Fruit fly (Drosophila melanogaster) whole organism, embryonic: ENCODE measurements around the gene CG6006.

Source experiments
- Abd-B ChIP-seq: fragments of 200-800 bp; sonication (Bioruptor generic); optimal IDR thresholded peaks from 2 replicates; lab custom pipeline; 2018; ENCODE audit warnings: missing biosample characterization, mild to moderate bottlenecking, missing genetic modification characterization, moderate library complexity
- Atf-2 ChIP-seq: fragments of 200-800 bp; sonication (Bioruptor generic); optimal IDR thresholded peaks from 2 replicates; lab custom pipeline; 2016; ENCODE audit warnings: missing biosample characterization, missing genetic modification characterization
- B-H1 ChIP-seq: fragments of 200-800 bp; sonication (Bioruptor generic); IDR thresholded peaks from 3 replicates; pipeline ENCODE4 v1.3.6; 2022; ENCODE audit warnings: missing biosample characterization, missing genetic modification characterization
- Bteb2 ChIP-seq: fragments of 200-800 bp; sonication (Bioruptor generic); optimal IDR thresholded peaks from 2 replicates; lab custom pipeline; 2016; ENCODE audit warnings: missing biosample characterization, missing genetic modification characterization
- CG10274 ChIP-seq: fragments of 200-800 bp; sonication (Bioruptor generic); optimal IDR thresholded peaks from 3 replicates; lab custom pipeline; 2017; ENCODE audit warnings: missing biosample characterization, mild to moderate bottlenecking, missing genetic modification characterization
- CG10366 ChIP-seq: fragments of 200-800 bp; sonication (Bioruptor generic); IDR thresholded peaks from 2 replicates; pipeline ENCODE4 v1.3.6; 2022; ENCODE audit warnings: missing biosample characterization, missing genetic modification characterization
- CG11696 ChIP-seq: fragments of 200-800 bp; sonication (Bioruptor generic); IDR thresholded peaks from 2 replicates; pipeline ENCODE4 v1.3.6; 2022; ENCODE audit warnings: missing biosample characterization, missing genetic modification characterization
- CG1603 ChIP-seq: fragments of 200-800 bp; sonication (Bioruptor generic); optimal IDR thresholded peaks from 2 replicates; lab custom pipeline; 2019; ENCODE audit warnings: missing biosample characterization, mild to moderate bottlenecking, missing genetic modification characterization, moderate library complexity
- CG17359 ChIP-seq: fragments of 200-800 bp; sonication (Bioruptor generic); optimal IDR thresholded peaks from 3 replicates; lab custom pipeline; 2018; ENCODE audit warnings: missing biosample characterization, mild to moderate bottlenecking, missing genetic modification characterization, moderate library complexity
- CG2120 ChIP-seq: fragments of 200-800 bp; sonication (Bioruptor generic); optimal IDR thresholded peaks from 3 replicates; lab custom pipeline; 2016; ENCODE audit warnings: missing biosample characterization, missing genetic modification characterization
- CG32772 ChIP-seq: fragments of 200-800 bp; sonication (Bioruptor generic); IDR thresholded peaks from 2 replicates; pipeline ENCODE4 v1.3.6; 2022; ENCODE audit warnings: missing biosample characterization, missing genetic modification characterization
- CG34376 ChIP-seq: fragments of 200-800 bp; sonication (Bioruptor generic); optimal IDR thresholded peaks from 2 replicates; lab custom pipeline; 2018; ENCODE audit warnings: missing biosample characterization, mild to moderate bottlenecking, missing genetic modification characterization
- CG3995 ChIP-seq: fragments of 200-800 bp; sonication (Bioruptor generic); optimal IDR thresholded peaks from 3 replicates; lab custom pipeline; 2016; ENCODE audit warnings: missing biosample characterization, missing genetic modification characterization
- CG4854 ChIP-seq: fragments of 200-800 bp; sonication (Bioruptor generic); optimal IDR thresholded peaks from 2 replicates; lab custom pipeline; 2016; ENCODE audit warnings: missing biosample characterization, missing genetic modification characterization, inconsistent platforms
- CG5245 ChIP-seq: fragments of 200-800 bp; sonication (Bioruptor generic); optimal IDR thresholded peaks from 3 replicates; lab custom pipeline; 2016; ENCODE audit warnings: missing biosample characterization, missing genetic modification characterization
- CG7745 ChIP-seq: fragments of 200-800 bp; sonication (Bioruptor generic); optimal IDR thresholded peaks from 2 replicates; lab custom pipeline; 2018; ENCODE audit warnings: missing biosample characterization, mild to moderate bottlenecking, missing genetic modification characterization, moderate library complexity
- CG7839 ChIP-seq: fragments of 200-800 bp; sonication (Bioruptor generic); optimal IDR thresholded peaks from 3 replicates; lab custom pipeline; 2018; ENCODE audit warnings: missing biosample characterization, mild to moderate bottlenecking, missing genetic modification characterization, moderate library complexity
- CG7963 ChIP-seq: fragments of 200-800 bp; sonication (Bioruptor generic); IDR thresholded peaks from 3 replicates; pipeline ENCODE4 v1.3.6; 2022; ENCODE audit warnings: missing biosample characterization, missing genetic modification characterization; ENCODE audit not compliant: partially characterized antibody
- Dip2 ChIP-seq: fragments of 200-800 bp; sonication (Bioruptor generic); IDR thresholded peaks from 2 replicates; pipeline ENCODE4 v1.3.6; 2022; ENCODE audit warnings: missing biosample characterization, missing genetic modification characterization
- Elba2 ChIP-seq: fragments of 200-800 bp; sonication (Bioruptor generic); optimal IDR thresholded peaks from 3 replicates; lab custom pipeline; 2016; ENCODE audit warnings: missing biosample characterization, missing genetic modification characterization
- Gug ChIP-seq: fragments of 200-800 bp; sonication (Bioruptor generic); IDR thresholded peaks from 4 replicates; pipeline ENCODE4 v1.3.6; 2022; ENCODE audit warnings: missing biosample characterization, missing genetic modification characterization
- HmgD ChIP-seq: fragments of 200-800 bp; sonication (Bioruptor generic); optimal IDR thresholded peaks from 3 replicates; lab custom pipeline; 2016; ENCODE audit warnings: missing biosample characterization, missing genetic modification characterization
- MTF-1 ChIP-seq: fragments of 200-800 bp; sonication (Bioruptor generic); optimal IDR thresholded peaks from 2 replicates; lab custom pipeline; 2018; ENCODE audit warnings: missing biosample characterization, mild to moderate bottlenecking, missing genetic modification characterization, borderline replicate concordance
- Optix ChIP-seq: fragments of 200-800 bp; sonication (Bioruptor generic); IDR thresholded peaks from 3 replicates; pipeline ENCODE4 v1.3.6; 2022; ENCODE audit warnings: missing biosample characterization, missing genetic modification characterization
- Ssrp ChIP-seq: fragments of 200-800 bp; sonication (Bioruptor generic); optimal IDR thresholded peaks from 2 replicates; lab custom pipeline; 2018; ENCODE audit warnings: missing biosample characterization, mild to moderate bottlenecking, missing genetic modification characterization, moderate library complexity
- ac ChIP-seq: fragments of 200-800 bp; sonication (Bioruptor generic); optimal IDR thresholded peaks from 3 replicates; lab custom pipeline; 2017; ENCODE audit warnings: missing biosample characterization, mild to moderate bottlenecking, missing genetic modification characterization
- amos ChIP-seq: fragments of 200-800 bp; sonication (Bioruptor generic); IDR thresholded peaks from 2 replicates; pipeline ENCODE4 v1.3.6; 2022; ENCODE audit warnings: missing biosample characterization, missing genetic modification characterization; ENCODE audit not compliant: partially characterized antibody
- cg ChIP-seq: fragments of 200-800 bp; sonication (Bioruptor generic); optimal IDR thresholded peaks from 3 replicates; lab custom pipeline; 2019; ENCODE audit warnings: missing biosample characterization, mild to moderate bottlenecking, missing genetic modification characterization, moderate library complexity
- chif ChIP-seq, 2 experiments: fragments of 200-800 bp; sonication (Bioruptor generic); optimal IDR thresholded peaks; 3 replicates each; lab custom pipeline; 2016; ENCODE audit warnings: missing biosample characterization in 2 of 2, missing genetic modification characterization in 2 of 2
- chn ChIP-seq: fragments of 200-800 bp; sonication (Bioruptor generic); optimal IDR thresholded peaks from 2 replicates; lab custom pipeline; 2016; ENCODE audit warnings: missing biosample characterization, missing genetic modification characterization
- corto ChIP-seq: fragments of 200-800 bp; sonication (Bioruptor generic); optimal IDR thresholded peaks from 2 replicates; lab custom pipeline; 2016; ENCODE audit warnings: missing biosample characterization, mild to moderate bottlenecking, missing genetic modification characterization, moderate library complexity
- da ChIP-seq: fragments of 200-800 bp; sonication (Bioruptor generic); optimal IDR thresholded peaks from 2 replicates; lab custom pipeline; 2016; ENCODE audit warnings: missing biosample characterization, missing genetic modification characterization
- dimm ChIP-seq: fragments of 200-800 bp; sonication (Bioruptor generic); IDR thresholded peaks from 2 replicates; pipeline ENCODE4 v1.3.6; 2022; ENCODE audit warnings: missing biosample characterization, missing genetic modification characterization
- disco-r ChIP-seq: fragments of 200-800 bp; sonication (Bioruptor generic); optimal IDR thresholded peaks from 2 replicates; lab custom pipeline; 2016; ENCODE audit warnings: missing biosample characterization, missing genetic modification characterization
- dpn ChIP-seq, 2 experiments: fragments of 200-800 bp; sonication (Bioruptor generic); optimal IDR thresholded peaks; 3 replicates each; lab custom pipeline; 2016; ENCODE audit warnings: missing biosample characterization in 2 of 2, missing genetic modification characterization in 2 of 2
- fru ChIP-seq: fragments of >200 bp; optimal IDR thresholded peaks from 2 replicates; lab custom pipeline; 2017
- ftz-f1 ChIP-seq: fragments of 200-800 bp; sonication (Bioruptor generic); optimal IDR thresholded peaks from 2 replicates; lab custom pipeline; 2016; ENCODE audit warnings: missing biosample characterization, missing genetic modification characterization
- gcm ChIP-seq: fragments of 200-800 bp; sonication (Bioruptor generic); optimal IDR thresholded peaks from 2 replicates; lab custom pipeline; 2019; ENCODE audit warnings: missing biosample characterization, mild to moderate bottlenecking, missing genetic modification characterization, moderate library complexity
- grau ChIP-seq: fragments of 200-800 bp; optimal IDR thresholded peaks from 3 replicates; lab custom pipeline; 2019; ENCODE audit warnings: missing biosample characterization, mild to moderate bottlenecking, missing genetic modification characterization, moderate library complexity
- her ChIP-seq: fragments of 200-800 bp; sonication (Bioruptor generic); optimal IDR thresholded peaks from 2 replicates; lab custom pipeline; 2016; ENCODE audit warnings: missing biosample characterization, missing genetic modification characterization
- inv ChIP-seq: fragments of 200-800 bp; sonication (Bioruptor generic); IDR thresholded peaks from 2 replicates; pipeline ENCODE4 v1.3.6; 2022; ENCODE audit warnings: missing biosample characterization, missing genetic modification characterization; ENCODE audit not compliant: partially characterized antibody
- jing ChIP-seq: fragments of 200-800 bp; sonication (Bioruptor generic); optimal IDR thresholded peaks from 2 replicates; lab custom pipeline; 2018; ENCODE audit warnings: missing biosample characterization, mild to moderate bottlenecking, missing genetic modification characterization
- ken ChIP-seq: fragments of 200-800 bp; sonication (Bioruptor generic); IDR thresholded peaks from 3 replicates; pipeline ENCODE4 v1.3.6; 2022; ENCODE audit warnings: missing biosample characterization, missing genetic modification characterization
- klu ChIP-seq: fragments of 200-800 bp; sonication (Bioruptor generic); IDR thresholded peaks from 2 replicates; pipeline ENCODE4 v1.3.6; 2022; ENCODE audit warnings: missing biosample characterization, missing genetic modification characterization
- luna ChIP-seq: fragments of 200-800 bp; sonication (Bioruptor generic); optimal IDR thresholded peaks from 2 replicates; lab custom pipeline; 2016; ENCODE audit warnings: missing biosample characterization, missing genetic modification characterization
- nom ChIP-seq: fragments of 200-800 bp; sonication (Bioruptor generic); optimal IDR thresholded peaks from 2 replicates; lab custom pipeline; 2017; ENCODE audit warnings: missing biosample characterization, missing genetic modification characterization, mild to moderate bottlenecking, moderate library complexity, missing genetic modification reagents
- odd ChIP-seq: fragments of 200-800 bp; sonication (Bioruptor generic); optimal IDR thresholded peaks from 2 replicates; lab custom pipeline; 2017; ENCODE audit warnings: missing biosample characterization, mild to moderate bottlenecking, missing genetic modification characterization
- pfk ChIP-seq: fragments of 200-800 bp; sonication (Bioruptor generic); optimal IDR thresholded peaks from 2 replicates; lab custom pipeline; 2018; ENCODE audit warnings: missing biosample characterization, mild to moderate bottlenecking, missing genetic modification characterization, moderate library complexity
- row ChIP-seq: fragments of 200-800 bp; sonication (Bioruptor generic); IDR thresholded peaks from 3 replicates; pipeline ENCODE4 v1.3.6; 2022; ENCODE audit warnings: missing biosample characterization, missing genetic modification characterization
- tgo ChIP-seq: fragments of 200-800 bp; sonication (Bioruptor generic); IDR thresholded peaks from 3 replicates; pipeline ENCODE4 v1.3.6; 2022; ENCODE audit warnings: missing biosample characterization, missing genetic modification characterization
- twi ChIP-seq: fragments of 200-800 bp; optimal IDR thresholded peaks from 2 replicates; lab custom pipeline; 2019; ENCODE audit warnings: missing biosample characterization, mild to moderate bottlenecking, missing genetic modification characterization, moderate library complexity

CG6006 gene

DNA sequence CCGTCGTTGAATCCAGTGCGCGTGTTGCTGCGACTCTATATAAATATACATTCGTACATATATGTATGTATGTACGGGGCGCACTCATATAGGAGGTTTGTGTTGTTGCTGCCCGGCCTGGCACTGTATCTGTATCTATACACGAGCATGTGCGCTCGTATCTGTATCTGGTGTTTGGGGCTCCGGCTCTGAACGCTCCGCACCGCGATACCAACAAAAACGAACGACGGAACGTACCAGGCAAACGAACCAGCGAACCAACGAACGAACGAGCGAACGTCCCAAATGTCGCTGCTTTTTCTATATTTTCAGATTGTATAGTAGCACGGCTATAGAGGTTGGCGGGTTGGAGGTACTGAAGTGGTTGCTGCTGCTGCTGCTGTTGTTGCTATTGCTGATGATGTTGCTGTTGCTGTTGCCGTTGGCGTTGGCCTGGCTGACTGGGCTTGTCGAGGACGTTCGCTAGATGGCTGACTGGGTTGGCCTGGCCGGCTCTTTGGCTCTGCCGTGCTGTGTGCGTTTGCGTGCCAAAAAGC is 52.4 kb downstream of the CG6006 start (continued):
- TF ChIP-seq Dip2 (no peak), fru (lab: Kevin White, UChicago) (no peak), chn (GFP tag; lab: Kevin White, UChicago) (no peak), luna (no peak), CG2120 (peak; percentile 43), CG7963 (GFP tag; lab: Robert Waterston, UW) (no peak), grau (tag; lab: Kevin White, UChicago) (peak; percentile 45), CG1603 (tag; lab: Kevin White, UChicago) (no peak), amos (GFP tag; lab: Robert Waterston, UW) (no peak), ken (GFP tag; lab: Robert Waterston, UW) (no peak), her (peak; percentile 33), CG4854 (GFP tag; lab: Kevin White, UChicago) (no peak), CG11696 (GFP tag; lab: Robert Waterston, UW) (peak; percentile 20; the same call in 1 of the 2 replicates), Bteb2 (GFP tag; lab: Kevin White, UChicago) (no peak), jing (GFP tag; lab: Kevin White, UChicago) (no peak), ftz-f1 (GFP tag; lab: Kevin White, UChicago) (peak; percentile 94), inv (GFP tag; lab: Robert Waterston, UW) (no peak), gcm (GFP tag; lab: Kevin White, UChicago) (no peak), tgo (GFP tag; lab: Robert Waterston, UW) (0 out of 3 replicates have a peak, but pooled peaks have one; percentile 13), Abd-B (GFP tag; lab: Kevin White, UChicago) (no peak), Gug (GFP tag; lab: Robert Waterston, UW) (no peak), dpn (GFP tag; optimal IDR thresholded peaks at IDR 0.05; lab: Kevin White, UChicago) (no peak), CG10366 (0 out of 2 replicates have a peak, but pooled peaks have one; percentile 8), twi (tag; lab: Kevin White, UChicago) (peak; percentile 37), B-H1 (GFP tag; lab: Robert Waterston, UW) (no peak; the same call in 2 of the 3 replicates), CG10274 (GFP tag; lab: Kevin White, UChicago) (no peak), CG17359 (tag; lab: Kevin White, UChicago) (peak; percentile 9), corto (GFP tag; lab: Kevin White, UChicago) (no peak), da (peak; percentile 15), CG5245 (GFP tag; lab: Kevin White, UChicago) (no peak), disco-r (GFP tag; lab: Kevin White, UChicago) (no peak), CG3995 (GFP tag; lab: Kevin White, UChicago) (no peak), Elba2 (GFP tag; lab: Kevin White, UChicago) (no peak), CG7839 (tag; lab: Kevin White, UChicago) (no peak), CG32772 (no peak), dimm (no peak), nom (GFP tag; lab: Kevin White, UChicago) (peak; percentile 11), odd (GFP tag; lab: Kevin White, UChicago) (peak; percentile 36), Ssrp (tag; lab: Kevin White, UChicago) (no peak), Atf-2 (no peak), CG34376 (GFP tag; lab: Kevin White, UChicago) (peak; percentile 86), row (peak; percentile 45; the same call in 2 of the 3 replicates), MTF-1 (GFP tag; lab: Kevin White, UChicago) (peak; percentile 28), Optix (GFP tag; lab: Robert Waterston, UW) (peak; percentile 22; the same call in 1 of the 3 replicates), CG7745 (tag; lab: Kevin White, UChicago) (no peak), pfk (GFP tag; lab: Kevin White, UChicago) (peak; percentile 37), klu (no peak), cg (GFP tag; lab: Kevin White, UChicago) (peak; percentile 83), chif (GFP tag; optimal IDR thresholded peaks at IDR 0.05; lab: Kevin White, UChicago) (no peak), HmgD (GFP tag; lab: Kevin White, UChicago) (no peak), ac (GFP tag; lab: Kevin White, UChicago) (no peak)
